Worm (Caenorhabditis elegans): Measurements from ENCODE around the gene osg-1.

- TF ChIP-seq drap-1 (GFP tag; optimal IDR thresholded peaks at IDR 0.05) = no peak
- no peak for TF ChIP-seq snpc-4 (tag; optimal IDR thresholded peaks at IDR 0.05)
- TF ChIP-seq lsy-2 (tag; optimal IDR thresholded peaks at IDR 0.05) = no peak
- TF ChIP-seq ceh-43 (GFP tag; optimal IDR thresholded peaks at IDR 0.05) = no peak
- no peak for TF ChIP-seq unc-62 (GFP tag; optimal IDR thresholded peaks at IDR 0.05)
- TF ChIP-seq nhr-12 (tag; optimal IDR thresholded peaks at IDR 0.05) = no peak
Observed at ce11 chrIII:5525973-5526372, 38.6 kb downstream of the osg-1 start, which contains the start of gene dex-1.
